Fruit fly (Drosophila melanogaster) Kc167 (cell line): ENCODE results near the gene CG14856.

Experiments used
- Myc ChIP-seq: fragments of >200 bp; optimal IDR thresholded peaks from 2 replicates; lab custom pipeline; 2017; ENCODE audit warnings: missing external identifiers
- Sin3A ChIP-seq: fragments of >200 bp; optimal IDR thresholded peaks from 2 replicates; lab custom pipeline; 2018; ENCODE audit warnings: missing external identifiers
- h ChIP-seq: fragments of >200 bp; optimal IDR thresholded peaks from 3 replicates; lab custom pipeline; 2018; ENCODE audit warnings: missing external identifiers
- insv ChIP-seq: fragments of >200 bp; optimal IDR thresholded peaks from 3 replicates; lab custom pipeline; 2018; ENCODE audit warnings: missing external identifiers
- psq ChIP-seq: fragments of >200 bp; optimal IDR thresholded peaks from 2 replicates; lab custom pipeline; 2017; ENCODE audit warnings: missing external identifiers
- ttk ChIP-seq: sonication (Bioruptor generic); optimal IDR thresholded peaks from 2 replicates; lab custom pipeline; 2017; ENCODE audit warnings: missing external identifiers

Gene CG14856

DNA sequence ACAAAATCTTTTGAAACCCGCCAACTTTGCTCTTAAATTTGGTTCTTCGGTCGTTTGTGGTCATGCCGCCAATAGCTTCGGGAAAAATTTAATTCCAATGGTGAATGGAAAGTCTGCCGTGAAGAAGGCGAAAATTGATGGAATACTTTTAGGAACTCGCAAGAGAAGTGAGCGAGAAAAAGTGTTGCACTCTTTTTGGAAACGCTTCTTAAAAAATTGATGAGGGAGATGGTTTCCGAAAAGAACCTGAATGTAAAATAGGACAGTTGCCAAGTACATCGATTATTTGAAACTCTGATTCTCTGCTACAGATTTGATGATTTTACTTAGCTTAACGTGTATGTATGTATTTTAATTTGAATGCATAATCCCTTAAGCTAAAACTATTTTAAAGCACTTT, 24.2 kb downstream of the CG14856 start:
- TF ChIP-seq ttk (lab: Kevin White, UChicago) (no peak), insv (lab: Kevin White, UChicago) (no peak), psq (lab: Kevin White, UChicago) (no peak), Myc (lab: Kevin White, UChicago) (no peak), h (lab: Kevin White, UChicago) (no peak), Sin3A (no peak)

DNA sequence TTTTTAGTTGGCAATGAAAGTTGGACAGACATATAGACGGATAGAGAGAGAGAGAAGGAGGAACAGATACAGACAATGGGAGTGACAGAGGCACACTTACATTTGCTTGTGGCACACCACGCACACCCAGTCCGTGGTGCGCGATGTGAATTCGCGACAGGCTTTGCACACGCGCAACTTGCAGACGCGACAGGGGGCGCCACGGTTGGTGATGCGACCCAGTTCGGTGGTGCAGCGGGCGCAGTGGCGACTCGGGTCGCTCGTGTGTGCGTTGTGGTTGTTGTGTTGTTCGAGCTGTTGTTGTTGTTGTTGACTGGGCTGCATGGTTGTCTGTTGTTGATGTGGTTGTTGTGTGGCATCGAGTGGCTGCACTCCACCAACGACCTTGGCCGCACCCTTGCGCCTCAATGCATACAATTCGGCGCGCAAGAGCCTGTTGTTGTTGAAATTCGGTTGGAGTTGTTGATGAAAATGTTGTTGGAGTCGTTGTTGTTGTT, 31.5 kb downstream of the CG14856 start:
- TF ChIP-seq h (lab: Kevin White, UChicago) (no peak), psq (lab: Kevin White, UChicago) (no peak), Myc (lab: Kevin White, UChicago) (no peak)

DNA sequence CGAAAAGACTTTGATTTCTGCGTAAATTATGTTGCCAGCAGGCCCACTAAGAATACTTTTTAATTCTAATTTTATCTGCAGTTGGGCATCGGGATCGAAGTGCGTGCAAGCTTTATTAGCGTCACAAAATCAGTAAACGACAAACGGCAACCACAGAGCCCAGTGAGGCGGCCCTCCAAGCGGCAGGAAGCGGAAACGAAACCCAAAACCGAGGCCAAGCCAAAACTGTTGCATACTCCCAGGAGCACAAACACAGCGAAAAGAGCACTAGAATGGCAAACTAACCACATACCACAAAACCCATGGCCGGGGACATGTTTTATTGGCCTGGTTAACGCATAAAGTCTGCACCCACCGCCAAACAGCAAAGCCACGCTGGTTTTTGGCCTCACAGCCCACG, 33.5 kb downstream of the CG14856 start:
- no peak for TF ChIP-seq h (lab: Kevin White, UChicago)
- TF ChIP-seq insv (lab: Kevin White, UChicago) = no peak
- TF ChIP-seq ttk (lab: Kevin White, UChicago) = no peak
- no peak for TF ChIP-seq psq (lab: Kevin White, UChicago)
- TF ChIP-seq Sin3A = no peak
- TF ChIP-seq Myc (lab: Kevin White, UChicago) = no peak

DNA sequence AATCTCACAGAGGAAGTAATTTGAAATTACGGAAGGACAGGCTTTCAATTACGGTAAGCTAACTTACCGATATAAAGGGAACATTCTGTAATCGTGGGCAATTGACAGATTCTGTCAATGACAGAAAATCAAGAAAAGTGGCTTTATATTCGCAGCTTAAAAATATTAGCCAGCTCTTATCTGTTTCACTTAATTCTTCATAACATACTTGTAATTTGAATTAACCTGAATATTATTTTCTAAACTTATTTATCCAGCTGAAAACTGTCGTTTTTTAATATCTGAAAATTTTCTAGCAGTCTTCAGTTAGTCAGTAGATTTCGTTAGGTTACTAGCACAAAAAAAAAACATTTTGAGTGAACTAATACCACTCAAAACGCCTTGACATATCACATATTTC, 46.0 kb downstream of the CG14856 start, which contains the start of gene CG3610:
TSS of gene CG3610 (plus strand) at position 301 of the 400 bp plus-strand sequence.
- TF ChIP-seq insv (lab: Kevin White, UChicago) (no peak), Sin3A (no peak), psq (lab: Kevin White, UChicago) (no peak), ttk (lab: Kevin White, UChicago) (no peak), Myc (lab: Kevin White, UChicago) (no peak), h (lab: Kevin White, UChicago) (no peak)

DNA sequence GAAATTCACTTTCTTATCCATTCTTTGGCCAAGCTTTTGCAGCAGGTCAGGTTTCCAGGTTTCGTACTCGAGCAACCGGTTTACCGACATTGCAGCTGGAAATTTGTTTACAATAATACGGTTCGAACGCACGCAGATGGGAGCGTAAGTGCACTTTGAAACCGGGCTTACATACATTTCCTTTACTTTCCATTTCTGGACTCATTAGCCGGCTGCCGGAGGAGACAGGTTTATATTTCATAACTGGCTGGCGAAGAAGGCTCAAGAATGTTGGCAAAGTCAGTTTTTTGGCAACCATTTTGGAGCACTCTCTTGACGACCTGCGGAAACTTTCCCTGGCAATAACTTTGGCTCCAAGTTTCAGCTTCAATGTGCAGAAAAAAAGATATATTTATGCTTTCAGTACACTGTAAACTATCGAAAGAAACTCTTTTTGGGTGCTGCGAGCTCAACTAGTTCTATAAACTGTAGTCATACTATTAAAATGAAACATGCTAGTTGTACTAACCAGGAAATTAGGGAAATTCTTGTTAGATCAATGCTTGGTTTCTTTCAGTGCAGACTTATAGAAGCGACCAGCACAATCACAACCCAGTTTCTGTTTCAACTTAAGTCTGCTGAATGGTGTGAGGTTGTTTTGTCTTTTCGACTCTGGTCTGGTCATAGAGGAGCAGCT, 48.3 kb downstream of the CG14856 start:
- no peak for TF ChIP-seq Myc (lab: Kevin White, UChicago)
- no peak for TF ChIP-seq h (lab: Kevin White, UChicago)

DNA sequence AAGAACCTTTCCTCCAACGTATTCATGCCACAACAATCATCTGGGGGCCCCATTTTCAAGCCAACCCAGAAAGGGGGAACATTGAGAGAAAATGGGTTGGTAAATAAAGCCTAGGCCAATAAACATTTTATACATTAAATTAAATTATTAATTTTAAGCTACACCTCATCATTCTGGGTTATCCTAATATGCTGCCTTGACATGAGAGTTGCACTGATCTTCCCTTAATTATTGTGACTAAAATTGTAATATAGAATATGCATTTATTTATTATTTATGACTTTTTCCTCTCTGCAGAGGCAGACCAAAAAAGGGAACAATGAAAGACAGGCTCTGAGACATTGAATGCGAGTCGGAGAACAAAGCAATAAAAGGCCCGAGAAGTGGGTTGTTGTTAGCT, 49.1 kb downstream of the CG14856 start:
- TF ChIP-seq psq (lab: Kevin White, UChicago) (no peak), Sin3A (no peak), h (lab: Kevin White, UChicago) (no peak), Myc (lab: Kevin White, UChicago) (no peak), ttk (lab: Kevin White, UChicago) (no peak), insv (lab: Kevin White, UChicago) (no peak)
